Worm (Caenorhabditis elegans) whole organism, mixed stage, embryonic: ENCODE data around the gene F35E8.1.

Experiments
- elt-3 ChIP-seq: fragments of 150-350 bp; optimal IDR thresholded peaks from 2 replicates; lab custom pipeline; 2014; ENCODE audit warnings: missing biosample characterization, missing genetic modification characterization
- nhr-12 ChIP-seq: fragments of 150-350 bp; optimal IDR thresholded peaks from 2 replicates; lab custom pipeline; 2014; ENCODE audit warnings: missing biosample characterization, missing genetic modification characterization
- nhr-28 ChIP-seq: fragments of 150-350 bp; optimal IDR thresholded peaks from 2 replicates; lab custom pipeline; 2014; ENCODE audit warnings: missing biosample characterization, missing genetic modification characterization
- sem-2 ChIP-seq: fragments of 200-800 bp; sonication (Bioruptor generic); optimal IDR thresholded peaks from 2 replicates; lab custom pipeline; 2018; ENCODE audit warnings: mild to moderate bottlenecking, missing genetic modification characterization, missing compliant biosample characterization
- snpc-4 ChIP-seq: fragments of 150-350 bp; optimal IDR thresholded peaks from 2 replicates; lab custom pipeline; 2014; ENCODE audit warnings: missing biosample characterization, missing genetic modification characterization
- unc-62 ChIP-seq: fragments of 150-350 bp; optimal IDR thresholded peaks from 2 replicates; lab custom pipeline; 2014; ENCODE audit warnings: missing biosample characterization, missing genetic modification reagents, missing genetic modification characterization
- ztf-11 ChIP-seq: fragments of 150-350 bp; optimal IDR thresholded peaks from 2 replicates; lab custom pipeline; 2014; ENCODE audit warnings: missing biosample characterization, missing genetic modification characterization

ce11 chrV:15876308-15876707 is 29.1 kb downstream of the F35E8.1 start, which contains the start of gene nhr-102:
- TF ChIP-seq ztf-11 (tag; lab: Kevin White, UChicago) (no peak), nhr-28 (tag; lab: Kevin White, UChicago) (no peak), unc-62 (GFP tag; lab: Kevin White, UChicago) (no peak), nhr-12 (tag; lab: Kevin White, UChicago) (no peak), snpc-4 (tag; lab: Kevin White, UChicago) (no peak), elt-3 (tag; lab: Kevin White, UChicago) (no peak), sem-2 (GFP tag; lab: Kevin White, UChicago) (no peak)
